Worm (Caenorhabditis elegans) whole organism, mixed stage, embryonic: ENCODE data around the gene ubc-7.

ENCODE experiments used
- ceh-83 ChIP-seq: fragments of 200-800 bp; sonication (Bioruptor generic); optimal IDR thresholded peaks from 2 replicates; lab custom pipeline; 2018; ENCODE audit warnings: mild to moderate bottlenecking, missing genetic modification characterization, missing compliant biosample characterization
- lsy-2 ChIP-seq: fragments of 150-350 bp; optimal IDR thresholded peaks from 2 replicates; lab custom pipeline; 2014; ENCODE audit warnings: missing biosample characterization, missing genetic modification characterization
- pha-4 ChIP-seq: fragments of 150-350 bp; optimal IDR thresholded peaks from 2 replicates; lab custom pipeline; 2018; ENCODE audit warnings: missing biosample characterization, missing genetic modification reagents, missing genetic modification characterization
- unc-62 ChIP-seq: fragments of 150-350 bp; optimal IDR thresholded peaks from 2 replicates; lab custom pipeline; 2014; ENCODE audit warnings: missing biosample characterization, missing genetic modification reagents, missing genetic modification characterization
- ztf-11 ChIP-seq: fragments of 150-350 bp; optimal IDR thresholded peaks from 2 replicates; lab custom pipeline; 2014; ENCODE audit warnings: missing biosample characterization, missing genetic modification characterization

ce11 chrIII:9615114-9615513, 15.9 kb downstream of the ubc-7 start:
- no peak for TF ChIP-seq lsy-2 (tag; lab: Kevin White, UChicago)
- TF ChIP-seq unc-62 = no peak
- TF ChIP-seq ceh-83 (GFP tag; lab: Kevin White, UChicago) = no peak
- TF ChIP-seq ztf-11 (tag; lab: Kevin White, UChicago) = no peak
- TF ChIP-seq pha-4 (tag; lab: Kevin White, UChicago) = no peak
